Fruit fly (Drosophila melanogaster) whole organism, embryonic: ENCODE results near the gene CG14300.

Experiments
- CG12299 ChIP-seq: fragments of 200-800 bp; sonication (Bioruptor generic); optimal IDR thresholded peaks from 2 replicates; lab custom pipeline; 2018; ENCODE audit warnings: missing biosample characterization, mild to moderate bottlenecking, missing genetic modification characterization
- CG14050 ChIP-seq: fragments of 200-800 bp; sonication (Bioruptor generic); IDR thresholded peaks from 3 replicates; pipeline ENCODE4 v1.3.6; 2022; ENCODE audit warnings: missing biosample characterization, missing genetic modification characterization
- CG33557 ChIP-seq: fragments of 200-800 bp; sonication (Bioruptor generic); optimal IDR thresholded peaks from 2 replicates; lab custom pipeline; 2019; ENCODE audit warnings: missing biosample characterization, mild to moderate bottlenecking, missing genetic modification characterization, moderate library complexity
- Sry-β ChIP-seq: fragments of 200-800 bp; sonication (Bioruptor generic); optimal IDR thresholded peaks from 2 replicates; lab custom pipeline; 2018; ENCODE audit warnings: missing biosample characterization, mild to moderate bottlenecking, missing genetic modification characterization, moderate library complexity
- her ChIP-seq: fragments of 200-800 bp; sonication (Bioruptor generic); optimal IDR thresholded peaks from 2 replicates; lab custom pipeline; 2016; ENCODE audit warnings: missing biosample characterization, missing genetic modification characterization
- lilli ChIP-seq: fragments of 200-800 bp; sonication (Bioruptor generic); optimal IDR thresholded peaks from 3 replicates; lab custom pipeline; 2016; ENCODE audit warnings: missing biosample characterization, missing genetic modification characterization
- psq ChIP-seq: fragments of 200-800 bp; sonication (Bioruptor generic); optimal IDR thresholded peaks from 2 replicates; lab custom pipeline; 2017; ENCODE audit warnings: missing biosample characterization, missing genetic modification characterization
- unc-4 ChIP-seq: fragments of 200-800 bp; sonication (Bioruptor generic); IDR thresholded peaks from 2 replicates; pipeline ENCODE4 v1.3.6; 2022; ENCODE audit warnings: missing biosample characterization, missing genetic modification characterization; ENCODE audit not compliant: partially characterized antibody

DNA sequence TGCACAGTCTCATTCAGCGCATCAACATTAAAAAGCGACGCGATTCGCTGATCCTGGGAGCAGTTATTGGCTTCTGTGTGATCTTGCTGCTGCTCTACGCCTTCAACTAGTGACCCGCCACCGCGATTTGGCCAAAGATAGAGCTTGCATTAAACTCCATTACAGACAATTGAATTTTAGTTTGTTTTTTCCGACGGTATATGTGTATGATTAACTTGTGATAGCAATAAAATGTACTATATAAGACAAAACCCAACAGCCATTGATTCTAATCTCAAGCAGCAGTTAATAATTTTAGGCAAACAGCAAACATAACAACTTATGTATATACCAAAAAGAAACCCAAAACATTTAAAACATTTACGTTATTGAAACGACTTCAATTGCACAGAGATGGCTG, 28.4 kb downstream of the CG14300 start, which contains the start of gene CG31231:
- no peak for TF ChIP-seq lilli (GFP tag; lab: Kevin White, UChicago)
- TF ChIP-seq her = no peak
- no peak for TF ChIP-seq unc-4 (GFP tag; lab: Robert Waterston, UW)
- TF ChIP-seq CG33557 = no peak
- TF ChIP-seq Sry-β = no peak
- TF ChIP-seq psq (GFP tag; lab: Kevin White, UChicago) = no peak
- no peak for TF ChIP-seq CG14050 (GFP tag; lab: Robert Waterston, UW)
- TF ChIP-seq CG12299 (tag; lab: Kevin White, UChicago) = no peak
